Fruit fly (Drosophila melanogaster): ENCODE measurements around the gene CG1486.
A peak's percentile ranks its signal among the peaks of the same experiment; 100 is the strongest.

Gene CG1486

dm6 chrX:21349800-21350309, 26.0 kb downstream of the CG1486 start, which contains the start of the genes peng and sol (continued):
- TF ChIP-seq ss (GFP tag; optimal IDR thresholded peaks at IDR 0.05) (no peak), achi (GFP tag; optimal IDR thresholded peaks at IDR 0.05) (peak; percentile 70), fkh (GFP tag; optimal IDR thresholded peaks at IDR 0.05) (no peak), Sox15 (GFP tag; optimal IDR thresholded peaks at IDR 0.05) (peak; percentile 61), Eip78C (GFP tag) (peak; percentile 93), CG15336 (GFP tag; IDR thresholded peaks at IDR 0.05) (peak; percentile 74), CG6792 (GFP tag; optimal IDR thresholded peaks at IDR 0.05) (peak; percentile 70), vri (GFP tag; optimal IDR thresholded peaks at IDR 0.05) (no peak), Lpt (GFP tag; optimal IDR thresholded peaks at IDR 0.05) (peak; percentile 51), dsx (GFP tag; optimal IDR thresholded peaks at IDR 0.05; ENCODE audit: poor library complexity, severe bottlenecking) (peak; percentile 67), CG7368 (GFP tag; optimal IDR thresholded peaks at IDR 0.05) (peak; percentile 19), fd59A (GFP tag; optimal IDR thresholded peaks at IDR 0.05) (peak; percentile 52), CG11294 (GFP tag; IDR thresholded peaks at IDR 0.05) (peak; percentile 23; the same call in 1 of the 2 replicates), CG10631 (GFP tag; optimal IDR thresholded peaks at IDR 0.05) (peak; percentile 75), Blimp-1 (GFP tag; optimal IDR thresholded peaks at IDR 0.05) (no peak), CG9139 (GFP tag; optimal IDR thresholded peaks at IDR 0.05) (no peak), Hr39 (GFP tag; optimal IDR thresholded peaks at IDR 0.05) (peak; percentile 87), CG4318 (GFP tag; optimal IDR thresholded peaks at IDR 0.05) (no peak), Sox14 (GFP tag; optimal IDR thresholded peaks at IDR 0.05) (peak; percentile 75), Gug (GFP tag; IDR thresholded peaks at IDR 0.05) (peak; percentile 53; the same call in 1 of the 2 replicates), Ets96B (tag; optimal IDR thresholded peaks at IDR 0.05) (peak; percentile 60), CG6163 (GFP tag; IDR thresholded peaks at IDR 0.05) (no peak), CG6276 (GFP tag; optimal IDR thresholded peaks at IDR 0.05) (no peak), Eip93F (GFP tag; optimal IDR thresholded peaks at IDR 0.05) (no peak), CG6808 (GFP tag; optimal IDR thresholded peaks at IDR 0.05) (peak; percentile 53), CG8632 (GFP tag; optimal IDR thresholded peaks at IDR 0.05) (peak; percentile 70), svp (GFP tag) (peak; percentile 91)

- TF ChIP-seq Eip78C (GFP tag) (peak; percentile 58), lz (GFP tag; optimal IDR thresholded peaks at IDR 0.05) (peak; percentile 19), Smox (GFP tag; optimal IDR thresholded peaks at IDR 0.05) (no peak), svp (GFP tag) (peak; percentile 43)
These were observed 27.5 kb downstream of the CG1486 start for dm6 chrX:21351210-21351824.

- no peak for TF ChIP-seq dsx (GFP tag; optimal IDR thresholded peaks at IDR 0.05; ENCODE audit: poor library complexity, severe bottlenecking)
- TF ChIP-seq vri (GFP tag; optimal IDR thresholded peaks at IDR 0.05) = peak; percentile 31
These were observed 29.7 kb downstream of the CG1486 start for dm6 chrX:21353541-21353940.

- TF ChIP-seq Sox15 (GFP tag; optimal IDR thresholded peaks at IDR 0.05) = no peak
- no peak for TF ChIP-seq CG8119 (GFP tag; IDR thresholded peaks at IDR 0.05)
- peak; percentile 4 for TF ChIP-seq CG6808 (GFP tag; optimal IDR thresholded peaks at IDR 0.05)
- peak; percentile 72 for TF ChIP-seq fkh (GFP tag; optimal IDR thresholded peaks at IDR 0.05)
- TF ChIP-seq Eip78C (GFP tag) = peak; percentile 64
- TF ChIP-seq CG15336 (GFP tag; IDR thresholded peaks at IDR 0.05) = 0 out of 2 replicates have a peak, but pooled peaks have one; percentile 16
- TF ChIP-seq fd59A (GFP tag; optimal IDR thresholded peaks at IDR 0.05) = no peak
- TF ChIP-seq svp (GFP tag) = peak; percentile 77
- TF ChIP-seq Sox14 (GFP tag; optimal IDR thresholded peaks at IDR 0.05) = peak; percentile 87
- TF ChIP-seq CG6854 (GFP tag; optimal IDR thresholded peaks at IDR 0.05) = peak; percentile 49
- TF ChIP-seq net (GFP tag; optimal IDR thresholded peaks at IDR 0.05) = no peak
These were observed 34.2 kb downstream of the CG1486 start, which contains the start of gene Septin1 for dm6 chrX:21357810-21358671. Septin1 (plus strand) TSS chrX:21358286.

Measured in whole organism, prepupa.